Worm (Caenorhabditis elegans): ENCODE results near the gene wht-3.
A peak's percentile ranks its signal among the peaks of the same experiment; 100 is the strongest.

Gene wht-3

DNA sequence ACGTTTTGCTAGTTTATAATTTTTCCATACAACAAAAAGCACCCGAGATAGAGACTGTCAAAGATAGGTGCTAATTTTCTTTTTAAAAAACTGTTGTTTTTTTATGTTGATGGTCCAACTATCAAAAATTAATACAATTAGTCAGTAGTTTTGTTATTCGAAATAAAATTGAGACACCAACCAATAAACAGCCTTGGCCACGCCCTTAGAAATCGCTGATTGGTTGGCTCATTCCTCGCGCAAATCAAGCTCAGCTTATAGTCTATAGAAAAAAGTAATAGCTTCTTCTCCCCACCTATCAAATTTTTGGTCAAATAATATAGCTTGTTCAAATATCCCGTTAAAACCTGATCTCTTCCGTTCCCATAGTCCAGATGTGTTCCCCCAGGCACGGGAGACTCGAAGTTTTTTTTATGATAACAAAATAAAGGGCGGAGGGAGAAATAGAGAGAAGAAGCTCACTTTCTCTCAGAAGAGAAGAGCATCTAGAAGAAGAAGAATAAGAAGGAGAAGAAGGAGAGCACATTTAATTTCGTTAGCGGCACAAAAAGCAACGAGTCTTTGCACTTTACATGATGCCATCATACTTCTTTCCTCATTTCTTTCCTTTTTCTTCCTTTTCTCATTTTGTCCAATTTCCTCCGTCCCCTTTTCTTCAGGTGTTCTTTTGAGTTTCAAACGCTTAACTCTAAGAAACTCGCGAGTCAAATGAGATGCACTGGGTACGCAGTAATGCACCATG, 19.4 kb downstream of the wht-3 start:
- TF ChIP-seq mep-1 (tag; optimal IDR thresholded peaks at IDR 0.05) = no peak
- peak; percentile 93 for TF ChIP-seq ces-1 (GFP tag; optimal IDR thresholded peaks at IDR 0.05)

DNA sequence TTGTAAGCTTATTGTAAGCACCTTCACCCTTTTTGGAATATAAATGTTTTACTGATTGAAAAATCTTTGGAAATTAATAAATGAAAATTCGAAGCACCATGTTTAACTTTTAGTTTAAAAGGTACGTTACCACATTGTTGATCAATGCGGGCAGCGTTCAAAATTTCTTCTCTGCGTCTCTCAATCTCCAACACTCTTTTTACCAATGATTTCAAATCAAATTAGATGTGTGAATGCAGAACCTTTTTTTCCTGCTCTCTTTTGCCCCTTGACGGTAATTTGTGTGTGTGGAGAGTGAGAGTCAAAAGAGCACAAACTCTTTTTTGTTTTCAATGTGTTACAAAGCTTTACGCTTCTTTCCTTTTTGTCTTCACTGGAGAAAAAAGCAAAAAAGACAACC, 27.5 kb downstream of the wht-3 start:
- TF ChIP-seq flh-1 (GFP tag; optimal IDR thresholded peaks at IDR 0.05) (no peak), ces-1 (GFP tag; optimal IDR thresholded peaks at IDR 0.05) (peak; percentile 45), lsy-2 (tag; optimal IDR thresholded peaks at IDR 0.05) (no peak), ham-2 (GFP tag; optimal IDR thresholded peaks at IDR 0.05) (no peak), snpc-4 (tag; optimal IDR thresholded peaks at IDR 0.05) (no peak), elt-3 (tag; optimal IDR thresholded peaks at IDR 0.05) (no peak), lin-13 (tag; optimal IDR thresholded peaks at IDR 0.05) (no peak)

DNA sequence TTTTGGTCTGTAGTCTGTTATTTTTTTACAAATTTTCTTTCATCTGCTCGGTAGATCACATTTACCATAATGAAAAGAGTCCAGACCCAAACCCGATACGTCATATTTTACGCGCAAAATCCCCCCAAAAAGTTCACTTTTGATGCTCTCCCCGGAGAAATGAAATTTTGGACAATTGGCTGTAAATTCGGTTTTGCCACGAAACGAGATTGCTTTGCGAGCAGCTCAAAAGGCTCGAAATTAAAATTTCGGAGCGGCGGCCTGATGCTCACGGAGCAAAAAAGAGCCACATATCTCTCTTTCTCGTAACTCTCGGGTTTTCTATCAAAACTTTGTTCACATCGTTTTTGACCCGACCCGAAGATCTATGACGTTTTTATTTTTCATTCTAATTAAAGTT, 28.1 kb downstream of the wht-3 start:
- TF ChIP-seq mab-5 (tag; optimal IDR thresholded peaks at IDR 0.05) (no peak), ces-1 (GFP tag; optimal IDR thresholded peaks at IDR 0.05) (peak; percentile 75)

DNA sequence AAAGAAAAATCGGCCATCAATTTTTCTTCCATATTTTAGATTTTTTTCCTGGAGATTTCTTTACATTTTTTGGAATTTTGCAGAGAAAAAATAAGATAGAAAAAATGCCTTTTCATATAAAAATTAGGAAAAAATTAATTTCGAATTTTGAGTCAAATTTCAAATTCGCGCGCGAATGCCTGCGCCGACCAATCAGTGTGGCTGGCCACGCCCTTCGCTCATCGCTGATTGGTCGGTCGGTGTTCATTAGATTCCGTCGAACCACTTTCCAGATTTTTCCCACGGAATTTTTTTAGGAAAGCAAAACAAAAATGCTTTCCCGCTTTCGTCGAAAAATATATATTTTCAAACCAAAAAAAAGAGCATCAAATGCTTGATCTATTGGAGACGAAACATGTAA, 31.0 kb downstream of the wht-3 start:
- TF ChIP-seq ceh-83 (GFP tag; optimal IDR thresholded peaks at IDR 0.05) (no peak), bed-3 (GFP tag; optimal IDR thresholded peaks at IDR 0.05) (no peak), lin-13 (tag; optimal IDR thresholded peaks at IDR 0.05) (no peak), unc-120 (tag; optimal IDR thresholded peaks at IDR 0.05; ENCODE audit: poor library complexity, severe bottlenecking) (no peak), nhr-237 (tag; optimal IDR thresholded peaks at IDR 0.05) (no peak), nhr-12 (tag; optimal IDR thresholded peaks at IDR 0.05) (no peak), mab-5 (tag; optimal IDR thresholded peaks at IDR 0.05) (no peak)

DNA sequence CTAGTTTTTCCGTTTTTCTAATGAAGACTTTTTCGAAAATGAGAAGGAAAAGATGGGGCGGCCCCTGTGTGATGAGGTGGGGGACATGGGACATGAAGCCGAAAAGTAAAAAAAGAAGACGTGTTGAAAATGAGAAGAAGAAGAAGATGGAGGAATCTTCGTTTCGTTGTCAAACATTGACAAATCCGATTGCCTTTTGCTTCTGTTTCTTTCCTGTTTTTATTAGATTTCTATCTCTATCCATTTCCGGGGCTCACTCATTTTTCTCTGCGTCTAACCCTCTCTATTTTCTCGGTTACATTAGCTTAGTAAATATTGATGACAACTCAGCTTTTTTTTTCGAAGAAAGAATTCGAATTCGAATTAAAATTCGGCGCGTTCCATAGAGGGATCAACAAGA, 31.7 kb downstream of the wht-3 start:
- TF ChIP-seq ces-1 (GFP tag; optimal IDR thresholded peaks at IDR 0.05) = peak; percentile 82
- TF ChIP-seq blmp-1 (tag; optimal IDR thresholded peaks at IDR 0.05) = no peak
- no peak for TF ChIP-seq unc-120 (tag; optimal IDR thresholded peaks at IDR 0.05; ENCODE audit: poor library complexity, severe bottlenecking)

DNA sequence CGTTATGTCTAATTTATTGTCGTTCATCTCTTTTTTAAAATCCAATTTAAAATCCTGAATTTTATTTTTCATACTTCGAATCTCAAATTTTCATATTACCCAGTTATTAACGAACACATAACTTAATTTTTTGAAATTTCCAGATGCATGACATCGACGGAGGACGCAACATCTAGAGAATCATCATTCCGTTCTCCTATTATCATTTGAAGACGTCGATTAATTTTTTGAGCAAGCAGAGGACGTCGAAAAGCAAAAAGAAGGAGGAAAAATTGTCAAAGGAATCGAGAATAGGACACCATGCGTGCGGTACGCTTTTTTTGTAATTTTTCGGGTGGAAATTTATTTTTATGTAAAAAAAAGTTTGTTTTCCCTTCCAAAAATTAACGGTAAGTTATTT, 36.3 kb downstream of the wht-3 start, which contains the start of gene unc-103:
Gene unc-103 (plus strand): TSS at position 301 of the 400 bp plus-strand sequence.
- TF ChIP-seq cnd-1 (tag; optimal IDR thresholded peaks at IDR 0.05) (no peak), ceh-43 (GFP tag; optimal IDR thresholded peaks at IDR 0.05) (no peak), nhr-76 (tag; optimal IDR thresholded peaks at IDR 0.05) (no peak)

DNA sequence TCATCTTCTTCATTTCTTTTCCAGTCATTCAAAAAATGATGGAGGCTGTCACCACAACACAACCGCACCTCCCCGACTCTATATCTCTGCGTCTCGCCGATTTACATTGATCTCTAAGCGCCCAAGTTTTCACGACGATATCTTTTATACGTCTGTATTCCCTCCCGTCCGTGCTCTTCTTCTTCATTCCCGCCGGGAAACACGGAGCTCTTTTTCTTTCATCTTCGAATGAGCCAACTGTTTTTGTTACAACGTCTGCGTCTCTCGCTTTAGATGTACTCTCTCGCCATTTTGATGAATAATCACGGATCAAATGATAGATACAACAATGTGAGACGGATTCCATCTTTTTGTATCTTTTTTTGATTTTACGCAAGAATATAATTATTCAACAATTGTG, 37.8 kb downstream of the wht-3 start:
- TF ChIP-seq hlh-1 (tag; optimal IDR thresholded peaks at IDR 0.05) (peak; percentile 96), unc-120 (tag; optimal IDR thresholded peaks at IDR 0.05; ENCODE audit: poor library complexity, severe bottlenecking) (peak; percentile 62), nhr-237 (tag; optimal IDR thresholded peaks at IDR 0.05) (no peak), zip-8 (tag; optimal IDR thresholded peaks at IDR 0.05) (no peak), unc-62 (GFP tag; optimal IDR thresholded peaks at IDR 0.05) (peak; percentile 67), lsy-2 (tag; optimal IDR thresholded peaks at IDR 0.05) (no peak)

DNA sequence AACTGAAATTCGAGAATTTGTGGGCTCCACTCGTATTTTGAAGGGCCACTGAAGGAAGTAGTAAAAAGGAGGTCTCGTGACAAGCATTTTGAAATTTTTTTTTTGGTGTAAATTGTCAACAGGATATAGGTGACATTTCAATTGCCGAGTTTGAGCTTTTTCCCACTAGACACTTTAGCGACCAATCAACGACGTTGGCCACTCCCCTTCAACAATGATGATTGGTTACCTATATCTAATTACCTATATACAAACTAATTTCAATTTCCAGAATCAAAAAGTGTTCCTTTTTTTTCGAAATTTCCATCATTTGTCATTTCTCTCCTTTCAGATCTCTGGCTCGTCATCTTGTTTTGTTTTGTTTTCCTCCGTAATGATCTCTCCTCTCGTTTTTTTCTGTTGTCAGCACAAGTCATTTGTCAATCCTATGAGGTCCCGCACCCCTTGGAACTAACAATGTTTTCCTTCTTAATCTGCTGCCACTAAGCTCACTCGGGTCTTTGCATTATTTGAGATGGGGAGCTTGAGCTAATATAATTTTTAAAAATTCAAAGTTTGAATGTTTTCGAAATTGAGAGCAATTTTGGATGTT, 43.4 kb downstream of the wht-3 start:
- TF ChIP-seq ceh-39 (tag; optimal IDR thresholded peaks at IDR 0.05) = no peak
- TF ChIP-seq sem-2 (GFP tag; optimal IDR thresholded peaks at IDR 0.05) = no peak
- no peak for TF ChIP-seq hlh-1 (tag; optimal IDR thresholded peaks at IDR 0.05)

DNA sequence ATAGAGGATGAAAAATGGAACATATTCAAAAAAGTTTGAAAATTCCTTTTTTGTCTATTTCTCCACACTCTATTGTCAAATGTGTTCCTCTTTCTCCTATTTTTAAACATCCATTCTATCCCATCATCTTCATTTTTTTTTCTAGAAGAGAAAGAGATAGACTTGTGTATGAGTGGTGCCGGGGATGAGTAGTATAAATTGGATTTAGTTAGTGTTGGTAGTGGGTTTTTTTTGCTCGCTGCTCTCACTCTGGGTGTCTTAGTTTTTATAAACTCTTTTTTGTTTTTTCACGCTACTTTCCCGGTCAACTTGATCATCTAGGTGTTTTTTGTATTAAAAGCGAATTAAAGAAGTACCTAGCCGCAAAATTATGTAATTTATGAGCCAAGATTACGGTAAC, 44.2 kb downstream of the wht-3 start:
- TF ChIP-seq lsy-2 (tag; optimal IDR thresholded peaks at IDR 0.05) = no peak
- peak; percentile 72 for TF ChIP-seq ces-1 (GFP tag; optimal IDR thresholded peaks at IDR 0.05)
